Worm (Caenorhabditis elegans): Measurements from ENCODE around the gene R11D1.3.

The R11D1.3 gene

DNA sequence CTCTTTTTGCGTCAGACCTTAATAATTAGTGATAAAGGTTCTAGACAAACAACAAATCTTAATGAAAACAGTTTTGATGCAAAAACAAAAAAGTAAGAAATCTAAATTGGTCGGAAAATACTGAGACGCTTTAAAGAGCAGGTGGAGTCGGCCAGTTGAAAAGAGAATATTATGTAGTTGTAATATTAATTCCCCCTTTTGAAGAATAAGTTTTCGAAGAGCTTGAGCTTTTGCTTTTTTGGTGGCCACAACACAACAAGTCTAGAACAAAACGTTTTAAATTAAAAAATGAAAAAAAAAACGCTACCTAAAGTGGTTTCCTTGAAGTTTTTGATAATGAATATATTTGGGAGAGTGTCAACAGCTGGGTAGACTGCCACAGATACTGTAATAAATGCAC is 4.5 kb upstream of the R11D1.3 start, which contains the start of gene str-178:
Gene str-178 (minus strand): TSS at position 101 of the 400 bp plus-strand sequence.
- TF ChIP-seq tbx-2 (tag; optimal IDR thresholded peaks at IDR 0.05) (no peak), R02D3.7 (tag; optimal IDR thresholded peaks at IDR 0.05) (no peak), unc-62 (GFP tag; optimal IDR thresholded peaks at IDR 0.05) (no peak), elt-1 (tag; optimal IDR thresholded peaks at IDR 0.05) (no peak), nhr-23 (tag; optimal IDR thresholded peaks at IDR 0.05) (no peak), ztf-4 (tag; optimal IDR thresholded peaks at IDR 0.05) (no peak), mml-1 (tag; optimal IDR thresholded peaks at IDR 0.05) (no peak), skn-1 (tag; optimal IDR thresholded peaks at IDR 0.05) (no peak), nhr-11 (tag; optimal IDR thresholded peaks at IDR 0.05) (no peak)

- no peak for TF ChIP-seq tbx-2 (tag; optimal IDR thresholded peaks at IDR 0.05)
- TF ChIP-seq jun-1 (tag; optimal IDR thresholded peaks at IDR 0.05), result no peak
- no peak for TF ChIP-seq lsy-12 (tag; optimal IDR thresholded peaks at IDR 0.05)
- TF ChIP-seq nhr-12 (tag; optimal IDR thresholded peaks at IDR 0.05), result no peak
- no peak for TF ChIP-seq snpc-4 (tag; optimal IDR thresholded peaks at IDR 0.05)
- no peak for TF ChIP-seq sea-2 (GFP tag; optimal IDR thresholded peaks at IDR 0.05)
- TF ChIP-seq unc-62 (GFP tag; optimal IDR thresholded peaks at IDR 0.05), result no peak
- TF ChIP-seq nhr-11 (tag; optimal IDR thresholded peaks at IDR 0.05), result no peak
- TF ChIP-seq ztf-4 (tag; optimal IDR thresholded peaks at IDR 0.05), result no peak
- TF ChIP-seq mml-1 (tag; optimal IDR thresholded peaks at IDR 0.05), result no peak
- no peak for TF ChIP-seq elt-3 (tag; optimal IDR thresholded peaks at IDR 0.05)
- TF ChIP-seq nhr-67 (tag; optimal IDR thresholded peaks at IDR 0.05), result no peak
- no peak for TF ChIP-seq hmg-11 (tag; optimal IDR thresholded peaks at IDR 0.05)
- TF ChIP-seq nhr-23 (tag; optimal IDR thresholded peaks at IDR 0.05), result no peak
- no peak for TF ChIP-seq ama-1 (optimal IDR thresholded peaks at IDR 0.05)
- TF ChIP-seq nhr-28 (tag; optimal IDR thresholded peaks at IDR 0.05), result no peak
- TF ChIP-seq eor-1 (tag; optimal IDR thresholded peaks at IDR 0.05), result no peak
- TF ChIP-seq ceh-28 (tag; optimal IDR thresholded peaks at IDR 0.05), result no peak
- TF ChIP-seq zag-1 (tag; optimal IDR thresholded peaks at IDR 0.05), result no peak
- no peak for TF ChIP-seq nhr-43 (tag; optimal IDR thresholded peaks at IDR 0.05; ENCODE audit: poor library complexity, severe bottlenecking)
These were observed 2.2 kb upstream of the R11D1.3 start, which contains the start of gene R11D1.4 for ce11 chrV:12714120-12714519. Gene R11D1.4 (minus strand): TSS chrV:12714220.

DNA sequence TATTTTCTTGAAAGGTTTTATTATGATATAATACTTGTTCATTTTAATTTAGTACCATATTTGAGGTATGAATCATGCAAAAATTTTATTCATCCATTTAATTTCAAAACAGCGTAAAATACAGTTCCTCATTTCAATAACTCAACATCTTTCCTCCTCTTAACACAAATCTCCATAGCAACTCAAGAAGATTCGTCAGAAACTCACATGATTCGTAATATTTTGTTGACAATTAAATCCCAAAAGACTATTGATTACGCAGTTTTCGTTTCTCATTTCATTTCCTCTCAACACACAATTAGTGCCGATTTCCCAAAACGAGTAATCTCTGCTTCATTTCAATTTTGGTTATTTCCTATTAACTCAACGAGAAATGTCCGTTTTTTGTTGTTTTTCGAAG is 3.6 kb downstream of the R11D1.3 start, which contains the start of gene R11D1.2:
Gene R11D1.2 (plus strand): TSS at position 301 of the 400 bp plus-strand sequence.
- no peak for TF ChIP-seq elt-3 (tag; optimal IDR thresholded peaks at IDR 0.05)
- no peak for TF ChIP-seq aly-2 (tag; optimal IDR thresholded peaks at IDR 0.05)
- no peak for TF ChIP-seq zag-1 (tag; optimal IDR thresholded peaks at IDR 0.05)
- no peak for TF ChIP-seq ceh-28 (tag; optimal IDR thresholded peaks at IDR 0.05)
- no peak for TF ChIP-seq nhr-11 (tag; optimal IDR thresholded peaks at IDR 0.05)
- no peak for TF ChIP-seq R02D3.7 (tag; optimal IDR thresholded peaks at IDR 0.05)
- TF ChIP-seq eor-1 (tag; optimal IDR thresholded peaks at IDR 0.05), result no peak
- no peak for TF ChIP-seq egl-5 (tag; optimal IDR thresholded peaks at IDR 0.05)
- TF ChIP-seq nhr-43 (tag; optimal IDR thresholded peaks at IDR 0.05; ENCODE audit: poor library complexity, severe bottlenecking), result no peak
- TF ChIP-seq ceh-16 (tag; optimal IDR thresholded peaks at IDR 0.05), result no peak
- no peak for TF ChIP-seq ceh-82 (tag; optimal IDR thresholded peaks at IDR 0.05)
- no peak for TF ChIP-seq mdl-1 (tag; optimal IDR thresholded peaks at IDR 0.05)
- TF ChIP-seq lsy-12 (tag; optimal IDR thresholded peaks at IDR 0.05), result no peak
- TF ChIP-seq nhr-23 (tag; optimal IDR thresholded peaks at IDR 0.05), result no peak
- TF ChIP-seq egl-27 (tag; optimal IDR thresholded peaks at IDR 0.05), result no peak
- TF ChIP-seq snpc-4 (tag; optimal IDR thresholded peaks at IDR 0.05), result no peak

ce11 chrV:12706511-12706910 is 5.4 kb downstream of the R11D1.3 start:
- TF ChIP-seq nhr-76 (tag; optimal IDR thresholded peaks at IDR 0.05) (no peak), egl-5 (tag; optimal IDR thresholded peaks at IDR 0.05) (no peak), pqm-1 (tag; optimal IDR thresholded peaks at IDR 0.05) (no peak), nhr-28 (tag; optimal IDR thresholded peaks at IDR 0.05) (no peak), eor-1 (tag; optimal IDR thresholded peaks at IDR 0.05) (no peak), skn-1 (tag; optimal IDR thresholded peaks at IDR 0.05) (no peak), sea-2 (GFP tag; optimal IDR thresholded peaks at IDR 0.05) (no peak), ceh-82 (tag; optimal IDR thresholded peaks at IDR 0.05) (no peak), elt-1 (tag; optimal IDR thresholded peaks at IDR 0.05) (no peak)

DNA sequence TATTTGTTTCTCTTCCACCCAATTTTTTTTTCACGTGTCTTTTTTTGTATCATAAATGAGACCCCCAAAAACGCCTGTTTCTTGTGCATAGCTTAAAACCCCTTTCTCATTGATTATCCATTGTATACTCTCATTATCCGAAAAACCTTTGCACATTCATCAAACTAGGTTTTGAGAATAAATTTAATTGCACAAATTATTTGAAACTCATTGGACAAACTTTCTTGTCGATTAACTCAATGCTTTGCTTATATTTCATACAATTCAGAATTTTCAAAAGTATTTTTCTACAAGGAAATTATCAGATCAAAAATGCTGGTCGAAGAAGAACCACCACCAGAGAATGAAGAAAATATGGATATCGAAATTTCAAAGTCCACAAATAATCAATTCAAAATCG is 7.8 kb downstream of the R11D1.3 start, which contains the start of gene R11D1.1:
Gene R11D1.1 (plus strand): TSS at position 301 of the 400 bp plus-strand sequence.
- TF ChIP-seq egl-27 (tag; optimal IDR thresholded peaks at IDR 0.05) (no peak), elt-1 (tag; optimal IDR thresholded peaks at IDR 0.05) (no peak), ztf-11 (tag; optimal IDR thresholded peaks at IDR 0.05) (no peak), daf-12 (tag; optimal IDR thresholded peaks at IDR 0.05) (no peak), unc-39 (tag; optimal IDR thresholded peaks at IDR 0.05) (no peak), mdl-1 (tag; optimal IDR thresholded peaks at IDR 0.05) (no peak), elt-2 (tag; optimal IDR thresholded peaks at IDR 0.05) (no peak), nhr-12 (tag; optimal IDR thresholded peaks at IDR 0.05) (no peak), ceh-9 (tag; optimal IDR thresholded peaks at IDR 0.05) (no peak), eor-1 (tag; optimal IDR thresholded peaks at IDR 0.05) (no peak), snpc-4 (tag; optimal IDR thresholded peaks at IDR 0.05) (no peak), nhr-23 (tag; optimal IDR thresholded peaks at IDR 0.05) (no peak), unc-62 (GFP tag; optimal IDR thresholded peaks at IDR 0.05) (no peak), nhr-237 (tag; optimal IDR thresholded peaks at IDR 0.05) (no peak)
